Worm (Caenorhabditis elegans): ENCODE results near the gene srz-19.

ce11 chrIV:3963498-3963897 is 43.9 kb downstream of the srz-19 start:
- TF ChIP-seq nhr-237 (tag; optimal IDR thresholded peaks at IDR 0.05), result no peak
- TF ChIP-seq nhr-28 (tag; optimal IDR thresholded peaks at IDR 0.05), result no peak
- TF ChIP-seq ztf-11 (tag; optimal IDR thresholded peaks at IDR 0.05), result no peak
- TF ChIP-seq sptf-1 (tag; optimal IDR thresholded peaks at IDR 0.05), result no peak
- no peak for TF ChIP-seq unc-62 (GFP tag; optimal IDR thresholded peaks at IDR 0.05)
- no peak for TF ChIP-seq nhr-76 (tag; optimal IDR thresholded peaks at IDR 0.05)
- TF ChIP-seq sem-2 (GFP tag; optimal IDR thresholded peaks at IDR 0.05), result no peak
- TF ChIP-seq ceh-43 (GFP tag; optimal IDR thresholded peaks at IDR 0.05), result no peak
